Fruit fly (Drosophila melanogaster) whole organism, embryonic: ENCODE results near the gene Awh.

Experiments
- Abd-B ChIP-seq: fragments of 200-800 bp; sonication (Bioruptor generic); optimal IDR thresholded peaks from 2 replicates; lab custom pipeline; 2018; ENCODE audit warnings: missing biosample characterization, mild to moderate bottlenecking, missing genetic modification characterization, moderate library complexity
- Bdp1 ChIP-seq: fragments of 200-800 bp; sonication (Bioruptor generic); optimal IDR thresholded peaks from 3 replicates; lab custom pipeline; 2016; ENCODE audit warnings: missing biosample characterization, missing genetic modification characterization
- CG10209 ChIP-seq: fragments of 200-800 bp; sonication (Bioruptor generic); optimal IDR thresholded peaks from 3 replicates; lab custom pipeline; 2017; ENCODE audit warnings: missing biosample characterization, mild to moderate bottlenecking, missing genetic modification characterization, missing genetic modification reagents
- CG10366 ChIP-seq: fragments of 200-800 bp; sonication (Bioruptor generic); IDR thresholded peaks from 2 replicates; pipeline ENCODE4 v1.3.6; 2022; ENCODE audit warnings: missing biosample characterization, missing genetic modification characterization
- CG10543 ChIP-seq: fragments of 200-800 bp; sonication (Bioruptor generic); optimal IDR thresholded peaks from 3 replicates; lab custom pipeline; 2017; ENCODE audit warnings: missing biosample characterization, mild to moderate bottlenecking, missing genetic modification characterization, moderate library complexity
- CG11456 ChIP-seq: fragments of 200-800 bp; sonication (Bioruptor generic); IDR thresholded peaks from 3 replicates; pipeline ENCODE4 v1.3.6; 2022; ENCODE audit warnings: missing biosample characterization, missing genetic modification characterization
- CG11696 ChIP-seq: fragments of 200-800 bp; sonication (Bioruptor generic); IDR thresholded peaks from 2 replicates; pipeline ENCODE4 v1.3.6; 2022; ENCODE audit warnings: missing biosample characterization, missing genetic modification characterization
- CG13424 ChIP-seq: fragments of 200-800 bp; sonication (Bioruptor generic); optimal IDR thresholded peaks from 2 replicates; lab custom pipeline; 2019; ENCODE audit warnings: missing biosample characterization, mild to moderate bottlenecking, missing genetic modification characterization, moderate library complexity
- CG15514 ChIP-seq: fragments of 200-800 bp; sonication (Bioruptor generic); optimal IDR thresholded peaks from 3 replicates; lab custom pipeline; 2017; ENCODE audit warnings: missing biosample characterization, missing genetic modification characterization, mild to moderate bottlenecking, moderate library complexity, missing genetic modification reagents
- CG17568 ChIP-seq: fragments of 200-800 bp; sonication (Bioruptor generic); optimal IDR thresholded peaks from 2 replicates; lab custom pipeline; 2018; ENCODE audit warnings: missing biosample characterization, mild to moderate bottlenecking, missing genetic modification characterization, moderate library complexity
- CG18011 ChIP-seq: fragments of 200-800 bp; sonication (Bioruptor generic); optimal IDR thresholded peaks from 2 replicates; lab custom pipeline; 2017; ENCODE audit warnings: missing biosample characterization, missing genetic modification characterization, mild to moderate bottlenecking, moderate library complexity, missing genotype
- CG2678 ChIP-seq: fragments of 200-800 bp; sonication (Bioruptor generic); optimal IDR thresholded peaks from 3 replicates; lab custom pipeline; 2019; ENCODE audit warnings: missing biosample characterization, mild to moderate bottlenecking, missing genetic modification characterization, moderate library complexity
- CG4328 ChIP-seq: fragments of 200-800 bp; sonication (Bioruptor generic); optimal IDR thresholded peaks from 3 replicates; lab custom pipeline; 2017; ENCODE audit warnings: missing biosample characterization, missing genetic modification reagents, missing genetic modification characterization
- CG4360 ChIP-seq: fragments of 200-800 bp; sonication (Bioruptor generic); IDR thresholded peaks from 2 replicates; pipeline ENCODE4 v1.3.6; 2022; ENCODE audit warnings: missing biosample characterization, missing genetic modification characterization
- CG43689 ChIP-seq: fragments of 200-800 bp; sonication (Bioruptor generic); IDR thresholded peaks from 2 replicates; pipeline ENCODE4 v1.3.6; 2022; ENCODE audit warnings: missing biosample characterization, missing genetic modification characterization
- CG4617 ChIP-seq: fragments of 200-800 bp; sonication (Bioruptor generic); optimal IDR thresholded peaks from 3 replicates; lab custom pipeline; 2016; ENCODE audit warnings: missing biosample characterization, missing genetic modification characterization, borderline replicate concordance
- CG5953 ChIP-seq: fragments of 200-800 bp; sonication (Bioruptor generic); IDR thresholded peaks from 2 replicates; pipeline ENCODE4 v1.3.6; 2022; ENCODE audit warnings: missing biosample characterization, missing genetic modification characterization
- CG6689 ChIP-seq: fragments of 200-800 bp; sonication (Bioruptor generic); IDR thresholded peaks from 2 replicates; pipeline ENCODE4 v1.3.6; 2022; ENCODE audit warnings: missing biosample characterization, missing genetic modification characterization
- CG6791 ChIP-seq: fragments of 200-800 bp; sonication (Bioruptor generic); IDR thresholded peaks from 3 replicates; pipeline ENCODE4 v1.3.6; 2022; ENCODE audit warnings: missing biosample characterization, missing genetic modification characterization; ENCODE audit not compliant: partially characterized antibody
- CG7928 ChIP-seq: fragments of 200-800 bp; sonication (Bioruptor generic); optimal IDR thresholded peaks from 2 replicates; lab custom pipeline; 2017; ENCODE audit warnings: missing biosample characterization, mild to moderate bottlenecking, missing genetic modification characterization
- CG8478 ChIP-seq: fragments of >200 bp; optimal IDR thresholded peaks from 2 replicates; lab custom pipeline; 2018
- CG8944 ChIP-seq: fragments of 200-800 bp; sonication (Bioruptor generic); optimal IDR thresholded peaks from 3 replicates; lab custom pipeline; 2016; ENCODE audit warnings: missing biosample characterization, missing genetic modification characterization
- Camta ChIP-seq: fragments of 200-800 bp; sonication (Bioruptor generic); optimal IDR thresholded peaks from 2 replicates; lab custom pipeline; 2016; ENCODE audit warnings: missing biosample characterization, missing genetic modification characterization
- Ets65A ChIP-seq: fragments of 200-800 bp; sonication (Bioruptor generic); peaks from one replicate; lab custom pipeline; 2016; ENCODE audit warnings: missing biosample characterization, missing genetic modification characterization
- Fer2 ChIP-seq: fragments of 200-800 bp; sonication (Bioruptor generic); optimal IDR thresholded peaks from 2 replicates; lab custom pipeline; 2018; ENCODE audit warnings: missing biosample characterization, mild to moderate bottlenecking, missing genetic modification characterization, moderate library complexity
- Hmx ChIP-seq: fragments of 200-800 bp; sonication (Bioruptor generic); optimal IDR thresholded peaks from 2 replicates; lab custom pipeline; 2016; ENCODE audit warnings: missing biosample characterization, missing genetic modification characterization
- Poxn ChIP-seq: fragments of 200-800 bp; sonication (Bioruptor generic); IDR thresholded peaks from 2 replicates; pipeline ENCODE4 v1.3.6; 2022; ENCODE audit warnings: missing biosample characterization, missing genetic modification characterization
- Sox100B ChIP-seq: fragments of 200-800 bp; sonication (Bioruptor generic); optimal IDR thresholded peaks from 3 replicates; lab custom pipeline; 2018; ENCODE audit warnings: missing biosample characterization, mild to moderate bottlenecking, missing genetic modification characterization
- YL-1 ChIP-seq: fragments of 200-800 bp; sonication (Bioruptor generic); optimal IDR thresholded peaks from 3 replicates; lab custom pipeline; 2017; ENCODE audit warnings: missing biosample characterization, mild to moderate bottlenecking, missing genetic modification characterization
- ac ChIP-seq: fragments of 200-800 bp; sonication (Bioruptor generic); optimal IDR thresholded peaks from 3 replicates; lab custom pipeline; 2017; ENCODE audit warnings: missing biosample characterization, mild to moderate bottlenecking, missing genetic modification characterization
- bowl ChIP-seq: fragments of 200-800 bp; sonication (Bioruptor generic); IDR thresholded peaks from 2 replicates; pipeline ENCODE4 v1.3.6; 2022; ENCODE audit warnings: missing biosample characterization, missing genetic modification characterization
- cg ChIP-seq: fragments of 200-800 bp; sonication (Bioruptor generic); optimal IDR thresholded peaks from 3 replicates; lab custom pipeline; 2019; ENCODE audit warnings: missing biosample characterization, mild to moderate bottlenecking, missing genetic modification characterization, moderate library complexity
- ems ChIP-seq: fragments of 200-800 bp; sonication (Bioruptor generic); optimal IDR thresholded peaks from 3 replicates; lab custom pipeline; 2016; ENCODE audit warnings: missing biosample characterization, missing genetic modification characterization
- grau ChIP-seq: fragments of 200-800 bp; optimal IDR thresholded peaks from 3 replicates; lab custom pipeline; 2019; ENCODE audit warnings: missing biosample characterization, mild to moderate bottlenecking, missing genetic modification characterization, moderate library complexity
- maf-S ChIP-seq: fragments of 200-800 bp; sonication (Bioruptor generic); optimal IDR thresholded peaks from 2 replicates; lab custom pipeline; 2016; ENCODE audit warnings: missing biosample characterization, missing genetic modification characterization
- oc ChIP-seq: fragments of 200-800 bp; sonication (Bioruptor generic); optimal IDR thresholded peaks from 2 replicates; lab custom pipeline; 2018; ENCODE audit warnings: missing biosample characterization, mild to moderate bottlenecking, missing genetic modification characterization, moderate library complexity
- otp ChIP-seq: fragments of 200-800 bp; sonication (Bioruptor generic); IDR thresholded peaks from 3 replicates; pipeline ENCODE4, ENCODE4 v1.3.6; 2022; ENCODE audit warnings: missing biosample characterization, missing genetic modification characterization
- ro ChIP-seq: fragments of 200-800 bp; sonication (Bioruptor generic); IDR thresholded peaks from 2 replicates; pipeline ENCODE4 v1.3.6; 2022; ENCODE audit warnings: missing biosample characterization, missing genetic modification characterization
- sim ChIP-seq: fragments of 200-800 bp; sonication (Bioruptor generic); IDR thresholded peaks from 2 replicates; pipeline ENCODE4 v1.3.6; 2022; ENCODE audit warnings: missing biosample characterization, missing genetic modification characterization
- slou ChIP-seq: fragments of 200-800 bp; sonication (Bioruptor generic); optimal IDR thresholded peaks from 3 replicates; lab custom pipeline; 2016; ENCODE audit warnings: missing biosample characterization, missing genetic modification characterization
- sna ChIP-seq: fragments of 200-800 bp; sonication (Bioruptor generic); IDR thresholded peaks from 2 replicates; pipeline ENCODE4 v1.3.6; 2022; ENCODE audit warnings: missing biosample characterization, missing genetic modification characterization; ENCODE audit not compliant: partially characterized antibody
- tgo ChIP-seq: fragments of 200-800 bp; sonication (Bioruptor generic); IDR thresholded peaks from 3 replicates; pipeline ENCODE4 v1.3.6; 2022; ENCODE audit warnings: missing biosample characterization, missing genetic modification characterization
- ttk ChIP-seq: fragments of 200-800 bp; sonication (Bioruptor generic); IDR thresholded peaks from 2 replicates; pipeline ENCODE4 v2.1.2; 2022; ENCODE audit warnings: missing biosample characterization, missing genetic modification characterization
- tx ChIP-seq: fragments of 200-800 bp; sonication (Bioruptor generic); optimal IDR thresholded peaks from 2 replicates; lab custom pipeline; 2016; ENCODE audit warnings: missing biosample characterization, missing genetic modification characterization
- vvl ChIP-seq: fragments of 200-800 bp; sonication (Bioruptor generic); IDR thresholded peaks from 2 replicates; pipeline ENCODE4 v1.3.6; 2022; ENCODE audit warnings: missing biosample characterization, missing genetic modification characterization
- wdn ChIP-seq: fragments of 200-800 bp; sonication (Bioruptor generic); IDR thresholded peaks from 2 replicates; pipeline ENCODE4 v1.3.6; 2022; ENCODE audit warnings: missing biosample characterization, missing genetic modification characterization
- zen2 ChIP-seq: fragments of 200-800 bp; sonication (Bioruptor generic); IDR thresholded peaks from 3 replicates; pipeline ENCODE4 v1.3.6; 2022; ENCODE audit warnings: missing biosample characterization, missing genetic modification characterization; ENCODE audit not compliant: partially characterized antibody

Gene Awh

DNA sequence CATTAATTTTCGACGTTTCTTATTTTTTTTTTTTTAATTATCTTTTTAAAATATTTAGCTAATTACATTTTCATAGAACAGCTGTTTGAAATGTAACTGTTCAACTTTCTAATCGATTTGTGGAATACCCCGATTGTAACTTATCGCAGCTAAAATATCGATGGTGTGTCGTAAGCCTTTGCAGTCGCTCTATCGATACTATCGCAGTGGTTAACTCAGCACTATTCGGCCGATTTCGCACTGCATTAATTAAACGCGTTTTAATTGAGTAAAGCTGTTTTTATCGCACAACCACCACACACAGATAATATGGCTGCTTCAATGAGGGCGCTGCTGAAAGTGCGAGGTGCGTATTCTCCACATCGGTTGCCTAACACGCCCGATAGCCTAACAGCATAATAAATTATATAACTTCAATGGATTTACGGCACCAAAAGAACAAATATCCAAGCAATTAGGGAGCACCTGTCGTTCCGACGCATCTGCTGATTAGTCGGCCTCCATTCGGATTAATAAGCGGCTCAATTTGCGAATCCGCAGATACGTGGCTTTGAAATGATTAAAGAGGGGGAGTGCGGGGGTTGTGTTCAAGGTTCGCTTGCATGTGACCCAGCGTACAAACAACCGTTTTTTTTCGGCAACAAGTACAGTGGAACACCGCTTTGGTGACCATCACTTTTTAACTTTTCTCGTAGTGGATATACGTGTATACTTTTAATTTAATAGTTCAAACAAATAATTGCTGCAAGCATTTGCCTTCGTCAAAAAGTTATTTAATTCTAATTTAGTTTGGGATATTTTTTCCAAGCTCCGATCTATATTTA is 31.8 kb upstream of the Awh start, which contains the start of gene Scsalpha1 (continued):
- TF ChIP-seq ttk (GFP tag; lab: Robert Waterston, UW) (no peak), CG7928 (GFP tag; lab: Kevin White, UChicago) (no peak), Poxn (no peak), CG10209 (peak; percentile 6), CG2678 (tag; lab: Kevin White, UChicago) (peak; percentile 41), CG18011 (no peak), grau (tag; lab: Kevin White, UChicago) (peak; percentile 95), CG15514 (GFP tag; lab: Kevin White, UChicago) (peak; percentile 31), Sox100B (GFP tag; lab: Kevin White, UChicago) (no peak), bowl (GFP tag; lab: Robert Waterston, UW) (no peak), CG11696 (GFP tag; lab: Robert Waterston, UW) (peak; percentile 40; the same call in 1 of the 2 replicates), CG4360 (GFP tag; lab: Robert Waterston, UW) (no peak), YL-1 (GFP tag; lab: Kevin White, UChicago) (peak; percentile 81), maf-S (GFP tag; lab: Kevin White, UChicago) (no peak), Abd-B (GFP tag; lab: Kevin White, UChicago) (no peak), CG5953 (GFP tag; lab: Robert Waterston, UW) (no peak), ems (no peak), CG4617 (GFP tag; lab: Kevin White, UChicago) (peak; percentile 72), CG13424 (peak; percentile 42), tx (GFP tag; lab: Kevin White, UChicago) (peak; percentile 22), Ets65A (GFP tag; lab: Kevin White, UChicago) (no peak), vvl (GFP tag; lab: Robert Waterston, UW) (peak; percentile 90), CG4328 (GFP tag; lab: Kevin White, UChicago) (peak; percentile 1), sim (GFP tag; lab: Robert Waterston, UW) (no peak), sna (peak; percentile 98), Camta (GFP tag; lab: Kevin White, UChicago) (no peak), CG8944 (GFP tag; lab: Kevin White, UChicago) (no peak), oc (tag; lab: Kevin White, UChicago) (no peak), Fer2 (no peak), CG43689 (GFP tag; lab: Robert Waterston, UW) (no peak), wdn (GFP tag; lab: Robert Waterston, UW) (no peak), zen2 (peak; percentile 98), slou (GFP tag; lab: Kevin White, UChicago) (no peak), CG6689 (GFP tag; lab: Robert Waterston, UW) (peak; percentile 29; the same call in 1 of the 2 replicates), tgo (GFP tag; lab: Robert Waterston, UW) (peak; percentile 49; the same call in 1 of the 3 replicates), cg (GFP tag; lab: Kevin White, UChicago) (no peak), CG11456 (peak; percentile 66; the same call in 1 of the 3 replicates), Bdp1 (GFP tag; lab: Kevin White, UChicago) (no peak), CG10543 (GFP tag; lab: Kevin White, UChicago) (no peak), otp (GFP tag; lab: Robert Waterston, UW) (peak; percentile 39; the same call in 1 of the 3 replicates), ro (GFP tag; lab: Robert Waterston, UW) (no peak), CG6791 (GFP tag; lab: Robert Waterston, UW) (peak; percentile 100), CG8478 (lab: Kevin White, UChicago) (no peak), CG17568 (GFP tag; lab: Kevin White, UChicago) (no peak), CG10366 (GFP tag; lab: Robert Waterston, UW) (peak; percentile 56), ac (no peak), Hmx (GFP tag; lab: Kevin White, UChicago) (no peak)
